Worm (Caenorhabditis elegans) whole organism, L3 larva: ENCODE results near the gene npl-4.1.

ENCODE experiments used
- aly-2 ChIP-seq: fragments of 150-350 bp; optimal IDR thresholded peaks from 2 replicates; lab custom pipeline; 2014; ENCODE audit warnings: missing biosample characterization, missing genetic modification characterization
- fkh-10 ChIP-seq: sonication (generic microtip); optimal IDR thresholded peaks from 2 replicates; lab custom pipeline; 2017; ENCODE audit warnings: missing biosample characterization, missing genetic modification reagents, missing genetic modification characterization
- lin-39 ChIP-seq: fragments of 150-350 bp; optimal IDR thresholded peaks from 2 replicates; lab custom pipeline; 2018; ENCODE audit warnings: missing biosample characterization, missing genetic modification reagents, missing genetic modification characterization
- nfya-1 ChIP-seq: sonication (generic microtip); optimal IDR thresholded peaks from 2 replicates; lab custom pipeline; 2017; ENCODE audit warnings: missing genetic modification characterization, mild to moderate bottlenecking, missing compliant biosample characterization, antibody characterized with exemption, moderate library complexity; ENCODE audit not compliant: insufficient read depth
- nhr-237 ChIP-seq: fragments of 150-350 bp; optimal IDR thresholded peaks from 2 replicates; lab custom pipeline; 2014; ENCODE audit warnings: missing biosample characterization, missing genetic modification characterization
- nhr-28 ChIP-seq: fragments of 150-350 bp; optimal IDR thresholded peaks from 2 replicates; lab custom pipeline; 2014; ENCODE audit warnings: missing biosample characterization, missing genetic modification characterization
- sea-2 ChIP-seq: fragments of 150-350 bp; sonication (generic microtip); optimal IDR thresholded peaks from 4 replicates; lab custom pipeline; 2014; ENCODE audit warnings: missing biosample characterization, missing genetic modification reagents, missing genetic modification characterization
- unc-39 ChIP-seq: sonication (generic microtip); optimal IDR thresholded peaks from 4 replicates; lab custom pipeline; 2017; ENCODE audit warnings: missing biosample characterization, missing genetic modification characterization

DNA sequence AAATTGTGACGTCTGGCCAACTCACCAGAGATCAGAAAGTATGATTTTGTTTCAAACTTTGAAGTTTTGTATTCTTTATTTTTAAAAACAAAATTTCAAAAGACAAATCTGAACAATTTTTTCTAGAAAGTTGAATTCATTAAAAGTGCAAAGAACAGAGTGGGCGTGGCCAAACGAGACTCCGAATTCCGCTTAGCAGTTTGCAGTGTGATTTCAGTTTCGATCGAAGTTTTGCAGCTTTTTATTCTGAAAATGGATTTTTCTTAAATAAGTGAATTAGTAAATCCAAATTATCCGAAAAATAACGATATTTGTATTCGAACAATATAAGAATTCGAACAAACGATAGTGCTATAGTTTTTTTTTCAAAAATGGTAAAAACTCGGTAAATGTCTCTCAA is 2.3 kb downstream of the npl-4.1 start:
- TF ChIP-seq lin-39 (tag; lab: Kevin White, UChicago) (no peak), unc-39 (tag; lab: Kevin White, UChicago) (no peak), nhr-237 (tag; lab: Kevin White, UChicago) (no peak), nhr-28 (tag; lab: Kevin White, UChicago) (no peak), fkh-10 (GFP tag; lab: Kevin White, UChicago) (no peak), nfya-1 (peak; percentile 25), aly-2 (tag; lab: Kevin White, UChicago) (no peak), sea-2 (GFP tag; lab: Kevin White, UChicago) (no peak)
